Worm (Caenorhabditis elegans): ENCODE results near the gene psmd-9.
A peak's percentile ranks its signal among the peaks of the same experiment; 100 is the strongest.
"Not testable (repeated sequence)": the region's sequence is repeated elsewhere in the genome, so short reads cannot be mapped to it uniquely, and the experiment has no call there.

Gene psmd-9

DNA sequence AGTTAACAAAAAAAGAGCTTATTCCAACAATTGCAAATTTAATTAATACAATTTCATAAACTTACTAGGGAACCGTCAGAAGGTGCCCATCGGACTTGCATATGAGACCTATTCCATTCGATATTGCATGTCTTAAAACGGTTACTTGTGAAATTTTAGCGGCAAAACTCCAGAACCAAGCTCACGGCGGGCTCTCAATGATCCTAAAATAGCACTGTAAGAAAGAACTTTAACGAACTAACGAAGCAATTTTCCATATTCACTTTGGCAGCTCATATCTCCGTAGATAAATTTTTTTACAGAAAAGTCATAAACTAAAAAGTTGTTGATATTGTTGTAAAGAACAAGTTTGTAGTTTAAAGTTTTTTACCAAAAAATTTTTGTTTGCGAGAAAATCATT lies 5.8 kb downstream of the psmd-9 start, which contains the start of gene B0252.3:
Gene B0252.3 (minus strand): TSS at position 101 of the 400 bp plus-strand sequence.
- TF ChIP-seq snpc-3.4 (tag; optimal IDR thresholded peaks at IDR 0.05); lir-1 (GFP tag; conservative IDR thresholded peaks at IDR 0.05); F49E8.2 (tag; optimal IDR thresholded peaks at IDR 0.05; ENCODE audit: insufficient read depth): not testable (repeated sequence)

ce11 chrII:6908689-6909088 lies 6.8 kb downstream of the psmd-9 start:
- no peak for TF ChIP-seq egrh-3 (GFP tag; IDR thresholded peaks at IDR 0.05)
- peak; percentile 42; the same call in 1 of the 2 replicates for TF ChIP-seq hmg-1.2 (GFP tag; IDR thresholded peaks at IDR 0.05)

DNA sequence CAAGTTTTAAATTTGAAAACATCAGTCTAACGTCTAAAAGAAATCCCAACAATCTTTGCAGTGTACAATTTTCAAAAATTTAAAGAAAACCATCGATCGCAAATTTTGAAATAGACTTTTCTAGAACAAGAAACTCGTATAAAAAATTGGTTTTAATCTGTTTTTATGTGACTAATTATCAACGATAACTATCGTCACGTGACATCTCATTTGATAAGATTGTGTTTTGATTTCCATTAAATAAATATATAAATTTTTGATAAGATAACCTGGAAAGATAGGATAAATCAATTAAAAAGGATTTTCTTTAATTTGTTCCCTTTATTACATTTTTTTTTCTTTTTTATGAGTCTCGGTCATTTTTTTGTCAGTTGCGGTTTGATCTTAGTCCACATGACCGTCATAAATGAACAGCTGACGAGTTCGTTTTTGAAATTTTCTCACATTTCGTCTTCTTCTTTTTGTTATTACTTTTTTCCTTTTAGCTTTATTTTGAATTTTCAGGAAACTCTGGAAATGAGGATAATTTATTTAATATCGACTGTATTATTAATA lies 7.8 kb downstream of the psmd-9 start, which contains the start of gene asm-1:
Gene asm-1 (plus strand): TSS at position 505 of the 555 bp plus-strand sequence.
- no peak for TF ChIP-seq Y53G8AR.9 (GFP tag; conservative IDR thresholded peaks at IDR 0.05)
- TF ChIP-seq lag-1 (GFP tag; IDR thresholded peaks at IDR 0.05) = no peak
- TF ChIP-seq nhr-27 (tag; optimal IDR thresholded peaks at IDR 0.05) = no peak
- TF ChIP-seq snpc-1.1 (tag; optimal IDR thresholded peaks at IDR 0.05; ENCODE audit: insufficient read depth) = no peak
- TF ChIP-seq zfh-2 (GFP tag; conservative IDR thresholded peaks at IDR 0.05) = no peak
- peak; percentile 46 for TF ChIP-seq somi-1 (GFP tag; optimal IDR thresholded peaks at IDR 0.05)
- no peak for TF ChIP-seq B0035.1 (tag; optimal IDR thresholded peaks at IDR 0.05)

DNA sequence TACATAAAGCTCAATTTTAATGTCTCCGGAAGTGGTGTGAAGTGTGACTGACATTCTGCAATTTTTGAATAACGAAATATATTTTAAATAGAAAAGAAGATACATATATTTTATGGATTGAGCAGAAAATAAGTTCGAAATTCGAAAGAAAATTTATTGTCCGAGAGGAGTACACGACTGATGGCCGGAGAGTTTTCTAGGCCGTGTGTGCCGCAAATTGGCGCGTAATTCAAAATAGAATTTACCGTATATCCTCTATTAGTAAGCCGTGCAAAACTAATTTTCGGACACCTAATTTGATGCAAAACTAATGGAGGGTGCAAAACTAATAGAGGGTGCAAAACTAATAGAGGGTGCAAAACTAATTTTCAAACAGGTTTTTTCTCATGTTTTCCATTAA lies 11.4 kb downstream of the psmd-9 start, which contains the start of gene cyn-10:
Gene cyn-10 (minus strand): TSS at position 57 of the 400 bp plus-strand sequence.
- TF ChIP-seq snpc-3.4 (tag; optimal IDR thresholded peaks at IDR 0.05) = no peak
- TF ChIP-seq unc-62 (GFP tag; optimal IDR thresholded peaks at IDR 0.05) = no peak
- TF ChIP-seq lin-35 (GFP tag; optimal IDR thresholded peaks at IDR 0.05) = peak in 2 of 3 experiments; percentile 42 to 94
- no peak for TF ChIP-seq aptf-3 (GFP tag; IDR thresholded peaks at IDR 0.05)
- peak; percentile 38 for TF ChIP-seq lsl-1 (GFP tag; optimal IDR thresholded peaks at IDR 0.05)
- TF ChIP-seq fkh-3 (tag; optimal IDR thresholded peaks at IDR 0.05) = no peak
- TF ChIP-seq ztf-3 (GFP tag; optimal IDR thresholded peaks at IDR 0.05) = no peak
- no peak for TF ChIP-seq nhr-90 (tag; optimal IDR thresholded peaks at IDR 0.05)
- TF ChIP-seq F33H1.4 (GFP tag; IDR thresholded peaks at IDR 0.05) = peak; percentile 58
- peak; percentile 85 for TF ChIP-seq ceh-27 (GFP tag; optimal IDR thresholded peaks at IDR 0.05)
- TF ChIP-seq bed-1 (GFP tag; IDR thresholded peaks at IDR 0.05) = 0 out of 2 replicates have a peak, but pooled peaks have one; percentile 36
- TF ChIP-seq ztf-26 (tag; optimal IDR thresholded peaks at IDR 0.05) = no peak
- peak; percentile 72; the same call in 1 of the 2 replicates for TF ChIP-seq pbrm-1 (GFP tag; IDR thresholded peaks at IDR 0.05)
- TF ChIP-seq zfh-2 (GFP tag; conservative IDR thresholded peaks at IDR 0.05) = no peak
- no peak for TF ChIP-seq T07F8.4 (tag; optimal IDR thresholded peaks at IDR 0.05)
- TF ChIP-seq Y53F4B.3 (GFP tag; IDR thresholded peaks at IDR 0.05) = no peak
- TF ChIP-seq dox-1 (GFP tag; IDR thresholded peaks at IDR 0.05) = no peak; the same call in 1 of the 2 replicates
- TF ChIP-seq attf-6 (GFP tag; IDR thresholded peaks at IDR 0.05) = no peak
- peak; percentile 65 for TF ChIP-seq efl-1 (GFP tag; optimal IDR thresholded peaks at IDR 0.05)
- no peak for TF ChIP-seq mxl-1 (tag; optimal IDR thresholded peaks at IDR 0.05)
- peak; percentile 83 for TF ChIP-seq lir-1 (GFP tag; conservative IDR thresholded peaks at IDR 0.05)
- TF ChIP-seq F52B5.7 (tag; optimal IDR thresholded peaks at IDR 0.05) = no peak
- TF ChIP-seq akir-1 (GFP tag; optimal IDR thresholded peaks at IDR 0.05) = peak; percentile 20
- TF ChIP-seq ztf-25 (GFP tag; IDR thresholded peaks at IDR 0.05) = no peak
- TF ChIP-seq Y67H2A.10 (GFP tag; conservative IDR thresholded peaks at IDR 0.05) = peak; percentile 55; the same call in 1 of the 2 replicates
- no peak; the same call in 1 of the 2 replicates for TF ChIP-seq Y53G8AR.9 (GFP tag; conservative IDR thresholded peaks at IDR 0.05)
- no peak for TF ChIP-seq F57A8.1 (GFP tag; optimal IDR thresholded peaks at IDR 0.05)
- TF ChIP-seq sdz-38 (tag; optimal IDR thresholded peaks at IDR 0.05) = no peak
- no peak for TF ChIP-seq ceh-40 (GFP tag; IDR thresholded peaks at IDR 0.05)
- TF ChIP-seq dpff-1 (tag; optimal IDR thresholded peaks at IDR 0.05) = no peak
- TF ChIP-seq madf-10 (tag; optimal IDR thresholded peaks at IDR 0.05) = peak; percentile 11
- TF ChIP-seq madf-3 (GFP tag; IDR thresholded peaks at IDR 0.05) = no peak
- TF ChIP-seq Y79H2A.3 (GFP tag; conservative IDR thresholded peaks at IDR 0.05) = no peak
- TF ChIP-seq B0035.1 (tag; optimal IDR thresholded peaks at IDR 0.05) = no peak
- no peak for TF ChIP-seq Y95B8A.8 (GFP tag; IDR thresholded peaks at IDR 0.05)

Data from whole organism, young adult.